Worm (Caenorhabditis elegans) whole organism, late embryonic: ENCODE measurements around the gene capg-2.

ENCODE experiments used
- ceh-18 ChIP-seq: sonication (generic microtip); optimal IDR thresholded peaks from 2 replicates; lab custom pipeline; 2016; ENCODE audit warnings: missing genetic modification characterization, missing compliant biosample characterization
- ceh-2 ChIP-seq: sonication (generic microtip); optimal IDR thresholded peaks from 2 replicates; lab custom pipeline; 2016; ENCODE audit warnings: missing genotype, missing genetic modification characterization, missing compliant biosample characterization
- ets-4 ChIP-seq: sonication (generic microtip); optimal IDR thresholded peaks from 2 replicates; lab custom pipeline; 2016; ENCODE audit warnings: missing genetic modification characterization, missing compliant biosample characterization
- fkh-10 ChIP-seq: fragments of 150-350 bp; optimal IDR thresholded peaks from 2 replicates; lab custom pipeline; 2014; ENCODE audit warnings: missing biosample characterization, missing genetic modification reagents, missing genetic modification characterization
- lim-6 ChIP-seq: sonication (generic microtip); optimal IDR thresholded peaks from 2 replicates; lab custom pipeline; 2016; ENCODE audit warnings: missing genetic modification characterization, missing compliant biosample characterization
- nhr-11 ChIP-seq: fragments of 150-350 bp; optimal IDR thresholded peaks from 2 replicates; lab custom pipeline; 2014; ENCODE audit warnings: missing biosample characterization, missing genetic modification characterization
- pha-4 ChIP-seq: fragments of 150-350 bp; optimal IDR thresholded peaks from 2 replicates; lab custom pipeline; 2018; ENCODE audit warnings: missing biosample characterization, missing genetic modification reagents, missing genetic modification characterization
- pqm-1 ChIP-seq: sonication (generic microtip); optimal IDR thresholded peaks from 2 replicates; lab custom pipeline; 2016; ENCODE audit warnings: missing genetic modification characterization, missing compliant biosample characterization

DNA sequence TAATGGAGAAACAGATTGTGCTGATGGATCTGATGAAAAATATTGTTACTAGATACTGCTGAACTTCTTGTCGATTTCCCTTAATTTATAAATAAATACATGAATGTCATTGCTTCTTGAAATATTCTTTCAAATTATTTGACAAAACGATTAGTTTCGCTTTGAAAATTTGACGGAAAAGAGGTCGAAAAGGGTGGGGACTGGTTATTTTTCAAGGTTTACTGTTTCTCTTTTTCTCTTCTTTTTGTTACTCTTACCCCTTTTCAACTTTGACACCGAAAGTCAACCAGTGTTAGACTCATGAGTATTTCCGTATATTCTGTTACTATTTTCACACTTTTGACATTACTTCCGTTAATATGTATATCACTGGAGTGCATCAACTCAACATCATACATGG, 16.3 kb upstream of the capg-2 start, which contains the start of gene T04H1.12:
- TF ChIP-seq nhr-11 (tag; lab: Kevin White, UChicago) (no peak), ets-4 (tag; lab: Kevin White, UChicago) (no peak), pha-4 (tag; lab: Kevin White, UChicago) (no peak), pqm-1 (no peak), ceh-18 (tag; lab: Kevin White, UChicago) (no peak), fkh-10 (GFP tag; lab: Kevin White, UChicago) (no peak), ceh-2 (tag; lab: Kevin White, UChicago) (no peak), lim-6 (tag; lab: Kevin White, UChicago) (no peak)
